Worm (Caenorhabditis elegans) whole organism, midembryonic: ENCODE results near the gene ran-5.

Experiments used
- T22C8.4 ChIP-seq: fragments of 200-800 bp; sonication (Bioruptor generic); IDR thresholded peaks from 2 replicates; pipeline ENCODE4 v1.3.6; 2022; ENCODE audit warnings: missing genetic modification characterization, missing compliant biosample characterization
- cog-1 ChIP-seq: sonication (generic microtip); optimal IDR thresholded peaks from 2 replicates; lab custom pipeline; 2016; ENCODE audit warnings: missing genetic modification characterization, missing compliant biosample characterization
- flt-1 ChIP-seq: fragments of 200-800 bp; sonication (Bioruptor generic); IDR thresholded peaks from 2 replicates; pipeline ENCODE4 v1.3.6; 2022; ENCODE audit warnings: missing genetic modification characterization, missing compliant biosample characterization
- klf-2 ChIP-seq: fragments of 200-800 bp; sonication (Bioruptor generic); conservative IDR thresholded peaks from 2 replicates; pipeline ENCODE4 v1.3.6; 2022; ENCODE audit warnings: missing genetic modification reagents, missing genetic modification characterization, missing compliant biosample characterization
- med-1 ChIP-seq: sonication (generic microtip); optimal IDR thresholded peaks from 2 replicates; lab custom pipeline; 2017; ENCODE audit warnings: missing genetic modification characterization, mild to moderate bottlenecking, missing compliant biosample characterization, antibody characterized with exemption, missing genetic modification reagents; ENCODE audit not compliant: insufficient read depth
- ref-1 ChIP-seq: fragments of 200-800 bp; sonication (Bioruptor generic); conservative IDR thresholded peaks from 2 replicates; pipeline ENCODE4 v1.3.6; 2022; ENCODE audit warnings: missing genetic modification reagents, missing genetic modification characterization, missing compliant biosample characterization
- tab-1 ChIP-seq: fragments of 200-800 bp; sonication (Bioruptor generic); IDR thresholded peaks from 2 replicates; pipeline ENCODE4 v1.3.6; 2022; ENCODE audit warnings: missing genetic modification characterization, missing compliant biosample characterization
- ztf-23 ChIP-seq: fragments of 200-800 bp; sonication (Bioruptor generic); IDR thresholded peaks from 2 replicates; pipeline ENCODE4 v1.3.6; 2022; ENCODE audit warnings: missing genetic modification reagents, missing genetic modification characterization, missing compliant biosample characterization
- ztf-29 ChIP-seq: fragments of 200-800 bp; sonication (Bioruptor generic); IDR thresholded peaks from 2 replicates; pipeline ENCODE4 v1.3.6; 2022; ENCODE audit warnings: missing genetic modification reagents, missing genetic modification characterization, missing compliant biosample characterization

ran-5 gene

DNA sequence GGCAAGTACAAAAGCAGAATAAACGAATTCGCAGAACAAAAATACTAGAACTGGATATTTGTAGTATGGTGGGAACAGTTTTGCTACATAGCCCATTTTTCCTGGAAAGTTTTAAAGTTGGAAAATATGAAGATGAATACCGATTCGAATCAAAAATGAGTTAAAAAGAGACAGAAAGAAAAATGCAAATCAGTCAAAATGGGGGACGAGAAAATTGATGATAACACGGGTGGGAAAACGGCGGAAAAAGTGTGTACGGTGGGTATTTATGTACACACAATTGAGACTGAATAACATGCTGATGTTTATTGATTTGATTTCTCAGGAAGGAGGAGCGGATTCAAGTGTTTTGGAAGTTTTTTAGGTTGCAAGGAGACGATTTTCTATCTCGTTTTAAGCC, 23.0 kb upstream of the ran-5 start, which contains the start of gene R12C12.9:
TSS of gene R12C12.9 (minus strand) at position 101 of the 400 bp plus-strand sequence.
- TF ChIP-seq cog-1 (tag; lab: Kevin White, UChicago): no peak
- TF ChIP-seq T22C8.4 (GFP tag; lab: Robert Waterston, UW): no peak
- no peak for TF ChIP-seq ref-1 (GFP tag; lab: Robert Waterston, UW)
- TF ChIP-seq med-1 (GFP tag; lab: Kevin White, UChicago): no peak
- TF ChIP-seq ztf-29 (GFP tag; lab: Robert Waterston, UW): no peak
- TF ChIP-seq flt-1 (GFP tag; lab: Robert Waterston, UW): no peak
- TF ChIP-seq ztf-23 (GFP tag; lab: Robert Waterston, UW): no peak
- no peak for TF ChIP-seq tab-1 (GFP tag; lab: Robert Waterston, UW)
- no peak for TF ChIP-seq klf-2 (GFP tag; lab: Robert Waterston, UW)

DNA sequence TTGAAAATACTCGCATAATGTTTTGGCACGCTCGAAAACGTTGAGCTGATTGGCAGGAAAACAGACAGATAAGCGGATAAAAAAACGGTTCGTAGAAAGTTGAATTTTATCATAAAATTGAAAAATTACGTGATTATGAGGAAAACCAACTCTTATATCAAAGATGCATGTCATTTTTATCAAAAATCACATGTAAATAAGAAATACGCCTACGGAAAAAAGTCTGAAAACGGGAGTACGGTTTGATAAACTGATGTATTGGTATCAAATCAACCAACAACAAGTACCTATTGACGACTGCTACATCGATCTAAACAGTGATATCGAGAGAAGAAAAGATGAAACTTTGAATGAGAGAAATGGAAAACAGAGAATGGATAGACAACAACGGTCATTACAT, 22.3 kb upstream of the ran-5 start:
- TF ChIP-seq ztf-29 (GFP tag; lab: Robert Waterston, UW) (no peak), cog-1 (tag; lab: Kevin White, UChicago) (no peak), med-1 (GFP tag; lab: Kevin White, UChicago) (no peak), ztf-23 (GFP tag; lab: Robert Waterston, UW) (no peak), T22C8.4 (GFP tag; lab: Robert Waterston, UW) (no peak), ref-1 (GFP tag; lab: Robert Waterston, UW) (no peak), klf-2 (GFP tag; lab: Robert Waterston, UW) (no peak), tab-1 (GFP tag; lab: Robert Waterston, UW) (no peak), flt-1 (GFP tag; lab: Robert Waterston, UW) (no peak)

DNA sequence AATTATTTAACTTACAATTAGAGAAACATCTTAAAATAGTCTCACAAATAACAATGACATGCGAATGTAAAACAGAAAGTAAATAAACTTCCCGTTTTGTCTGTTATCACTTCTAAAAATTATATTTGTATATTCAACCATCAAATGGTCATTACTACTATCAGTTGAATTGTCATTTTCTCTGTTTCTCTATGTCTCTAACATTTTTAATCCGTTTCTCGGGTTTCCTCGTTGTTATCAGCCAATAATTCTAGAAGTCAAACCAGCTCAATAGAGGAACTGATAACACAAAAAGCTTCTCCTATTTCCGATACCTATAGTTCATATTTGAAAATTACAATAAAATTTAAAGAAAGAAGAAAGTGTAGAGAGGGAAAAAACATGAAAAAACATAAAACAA, 21.3 kb upstream of the ran-5 start:
- TF ChIP-seq cog-1 (tag; lab: Kevin White, UChicago) (no peak), ref-1 (GFP tag; lab: Robert Waterston, UW) (no peak), tab-1 (GFP tag; lab: Robert Waterston, UW) (no peak), med-1 (GFP tag; lab: Kevin White, UChicago) (no peak), ztf-23 (GFP tag; lab: Robert Waterston, UW) (no peak), klf-2 (GFP tag; lab: Robert Waterston, UW) (no peak), T22C8.4 (GFP tag; lab: Robert Waterston, UW) (no peak), flt-1 (GFP tag; lab: Robert Waterston, UW) (no peak), ztf-29 (GFP tag; lab: Robert Waterston, UW) (no peak)

DNA sequence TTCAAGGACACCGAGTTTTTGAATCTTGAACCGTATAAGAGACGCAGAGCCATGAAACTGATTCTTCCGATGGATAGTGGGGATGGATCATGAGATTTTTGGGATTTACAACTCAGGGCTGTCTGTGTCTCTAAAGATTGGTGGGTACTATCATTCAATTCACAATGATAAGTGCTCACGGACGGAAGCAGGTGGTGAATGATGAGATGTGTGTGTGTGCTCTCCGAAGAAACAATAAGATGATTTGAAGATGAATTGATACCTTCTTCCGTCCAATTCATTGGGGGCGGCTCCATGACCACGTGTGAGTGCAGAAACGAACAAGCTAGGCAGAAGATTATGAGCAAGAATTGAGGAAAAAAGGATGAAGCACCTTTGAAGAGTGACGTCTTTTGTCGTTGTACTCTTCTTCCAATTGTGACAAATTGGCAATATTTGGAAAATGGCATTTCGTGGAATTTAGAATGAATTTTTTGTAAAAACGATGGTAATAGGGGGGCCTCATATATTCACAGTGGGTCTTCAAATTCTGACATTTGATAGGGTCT, 19.2 kb upstream of the ran-5 start:
- TF ChIP-seq med-1 (GFP tag; lab: Kevin White, UChicago): no peak
- TF ChIP-seq ztf-29 (GFP tag; lab: Robert Waterston, UW): no peak
- no peak for TF ChIP-seq klf-2 (GFP tag; lab: Robert Waterston, UW)
- TF ChIP-seq tab-1 (GFP tag; lab: Robert Waterston, UW): no peak
- no peak for TF ChIP-seq flt-1 (GFP tag; lab: Robert Waterston, UW)
- no peak for TF ChIP-seq T22C8.4 (GFP tag; lab: Robert Waterston, UW)
- TF ChIP-seq ztf-23 (GFP tag; lab: Robert Waterston, UW): no peak
- no peak for TF ChIP-seq ref-1 (GFP tag; lab: Robert Waterston, UW)
- no peak for TF ChIP-seq cog-1 (tag; lab: Kevin White, UChicago)

DNA sequence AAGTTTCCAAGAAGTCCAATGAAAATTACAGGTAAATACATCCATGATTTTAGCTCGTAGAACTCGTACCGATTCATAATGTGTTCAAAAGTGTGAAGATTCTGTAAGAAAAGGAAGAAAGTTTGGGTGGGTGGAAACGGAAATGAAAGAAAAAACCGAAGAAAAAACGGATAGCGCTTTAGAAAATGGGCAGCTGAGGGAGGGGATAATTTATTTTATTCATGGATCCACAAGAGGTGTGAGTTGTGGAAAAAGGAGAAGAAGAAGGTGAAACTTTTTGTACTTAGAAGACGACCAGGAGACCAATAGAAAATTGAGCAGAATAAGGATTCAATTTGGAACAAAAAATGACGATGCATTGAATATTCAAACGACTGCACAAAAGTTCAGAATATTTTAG, 16.8 kb upstream of the ran-5 start, which contains the start of gene frpr-16:
TSS of gene frpr-16 (minus strand) at position 101 of the 400 bp plus-strand sequence.
- no peak for TF ChIP-seq ztf-23 (GFP tag; lab: Robert Waterston, UW)
- TF ChIP-seq klf-2 (GFP tag; lab: Robert Waterston, UW): no peak
- no peak for TF ChIP-seq tab-1 (GFP tag; lab: Robert Waterston, UW)
- TF ChIP-seq cog-1 (tag; lab: Kevin White, UChicago): no peak

DNA sequence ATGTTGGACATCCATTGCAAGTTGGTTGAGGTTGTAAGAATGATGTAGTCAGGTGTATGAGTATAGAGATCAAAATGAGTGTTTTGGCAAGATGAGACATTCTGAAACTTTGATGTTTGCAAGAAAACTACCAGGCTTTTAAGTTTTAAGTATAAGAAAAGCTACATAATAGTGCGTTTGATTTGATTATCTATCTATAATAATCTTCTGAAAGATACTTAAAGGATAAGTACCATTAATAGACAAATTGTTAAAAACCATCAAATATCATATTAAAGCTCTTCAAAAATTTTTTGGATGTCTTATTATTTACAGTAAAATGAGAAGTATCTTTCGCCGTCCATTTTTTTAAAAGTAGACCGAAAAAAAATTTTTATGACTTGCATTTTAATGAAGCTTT, 4.7 kb upstream of the ran-5 start, which contains the start of gene R12C12.10:
TSS of gene R12C12.10 (minus strand) at position 101 of the 400 bp plus-strand sequence.
- TF ChIP-seq tab-1 (GFP tag; lab: Robert Waterston, UW) (no peak), klf-2 (GFP tag; lab: Robert Waterston, UW) (no peak), med-1 (GFP tag; lab: Kevin White, UChicago) (no peak), ztf-29 (GFP tag; lab: Robert Waterston, UW) (no peak), T22C8.4 (GFP tag; lab: Robert Waterston, UW) (no peak), flt-1 (GFP tag; lab: Robert Waterston, UW) (no peak)

DNA sequence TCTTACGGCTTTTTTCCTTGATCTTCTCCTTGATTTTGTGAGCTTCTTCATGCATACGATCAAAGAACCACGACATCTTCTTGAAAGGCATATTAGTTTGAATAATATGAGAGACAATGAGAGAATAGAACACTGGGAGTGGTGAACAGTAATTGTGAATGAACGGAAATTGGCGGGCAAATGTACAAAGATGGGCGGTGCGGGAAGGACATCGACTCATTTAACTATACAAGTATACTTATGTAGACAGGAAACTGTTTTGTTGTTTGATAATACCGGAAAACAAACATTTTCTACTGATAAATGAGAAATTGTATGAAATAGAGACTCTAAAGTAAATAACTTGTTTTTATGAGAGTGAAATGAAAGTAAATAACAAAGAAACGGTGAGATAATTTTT, 2.9 kb upstream of the ran-5 start, which contains the start of gene R12C12.5:
TSS of gene R12C12.5 (minus strand) at position 101 of the 400 bp plus-strand sequence.
- TF ChIP-seq cog-1 (tag; lab: Kevin White, UChicago) (no peak), ztf-29 (GFP tag; lab: Robert Waterston, UW) (no peak), tab-1 (GFP tag; lab: Robert Waterston, UW) (no peak), ztf-23 (GFP tag; lab: Robert Waterston, UW) (no peak), flt-1 (GFP tag; lab: Robert Waterston, UW) (no peak), med-1 (GFP tag; lab: Kevin White, UChicago) (no peak), ref-1 (GFP tag; lab: Robert Waterston, UW) (no peak)

DNA sequence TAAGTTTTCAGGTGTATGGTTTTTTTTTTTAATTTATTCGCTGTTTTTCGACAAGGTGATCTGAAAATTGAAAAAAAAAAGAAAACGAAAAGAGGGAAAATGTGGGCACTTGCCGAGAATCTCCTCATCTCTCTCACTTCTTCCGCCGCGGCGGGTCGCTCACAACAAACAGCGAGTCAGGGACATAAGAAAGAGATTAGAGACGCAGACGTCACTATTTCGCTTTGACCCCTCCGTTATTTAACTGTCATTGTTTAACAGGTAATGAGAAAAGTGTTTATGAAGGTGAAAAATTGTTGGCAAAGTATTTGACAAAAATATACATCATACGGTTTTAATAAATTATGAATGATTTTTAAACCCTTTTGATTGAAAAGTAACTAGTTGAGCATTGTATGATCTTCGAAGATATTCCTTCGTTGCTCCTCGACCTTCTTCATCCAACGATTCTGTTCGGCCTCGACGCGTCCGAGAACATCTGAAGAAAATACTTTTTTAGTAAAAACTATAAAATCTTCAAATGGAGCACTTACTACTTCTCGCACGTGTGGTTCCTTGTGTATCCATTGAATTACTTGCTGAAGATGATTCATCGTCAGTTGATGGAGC, 1.8 kb upstream of the ran-5 start:
- 0 out of 2 replicates have a peak, but pooled peaks have one; percentile 25 for TF ChIP-seq ztf-23 (GFP tag; lab: Robert Waterston, UW)
- TF ChIP-seq tab-1 (GFP tag; lab: Robert Waterston, UW): no peak

DNA sequence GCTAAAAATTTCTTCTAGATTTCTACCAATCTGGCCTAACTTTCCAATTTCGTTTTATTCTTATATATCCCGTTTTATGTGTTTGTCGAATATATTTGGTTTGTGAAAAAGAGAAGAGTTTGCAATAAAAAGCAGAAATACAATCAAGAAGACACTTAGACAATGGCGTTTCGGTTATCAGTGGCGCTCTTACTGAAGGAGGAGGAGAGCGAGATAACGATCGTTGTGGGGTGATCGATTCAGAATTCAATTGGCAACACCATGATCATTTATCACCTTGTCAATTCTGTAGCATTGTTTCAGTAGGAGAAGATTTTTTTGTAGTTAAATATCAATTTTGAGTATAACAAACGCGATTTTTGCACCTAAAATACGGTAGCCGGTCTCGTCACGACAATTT, 1.6 kb downstream of the ran-5 start:
- no peak for TF ChIP-seq cog-1 (tag; lab: Kevin White, UChicago)
- no peak for TF ChIP-seq flt-1 (GFP tag; lab: Robert Waterston, UW)
